Worm (Caenorhabditis elegans): ENCODE results near the gene C37C3.11.

DNA sequence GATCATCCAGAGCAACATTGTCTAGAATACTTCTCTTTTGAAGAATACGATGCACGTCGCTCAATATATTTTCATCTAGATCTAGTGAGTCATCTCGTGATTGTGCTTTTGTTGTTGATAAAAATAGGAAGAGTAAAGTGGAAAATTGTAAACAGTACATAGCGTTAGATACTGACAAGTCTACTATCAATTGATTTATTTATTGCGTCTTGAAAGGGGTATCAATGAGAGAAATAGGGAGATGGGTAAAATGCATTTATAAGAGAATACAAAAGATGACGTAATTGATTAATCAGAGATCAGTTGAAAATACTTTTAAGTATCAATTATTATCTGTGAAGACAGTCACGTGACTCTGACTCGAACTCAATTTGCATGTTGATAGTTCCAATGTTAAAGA, 27.7 kb downstream of the C37C3.11 start, which contains the start of gene txt-5:
- TF ChIP-seq cog-1 (tag; optimal IDR thresholded peaks at IDR 0.05) (no peak), flt-1 (GFP tag; IDR thresholded peaks at IDR 0.05) (no peak), ztf-29 (GFP tag; IDR thresholded peaks at IDR 0.05) (no peak), klf-2 (GFP tag; conservative IDR thresholded peaks at IDR 0.05) (no peak)

All from whole organism, midembryonic.